Worm (Caenorhabditis elegans) whole organism, L2 larva: ENCODE measurements around the gene fmi-1.

ENCODE experiments used
- fos-1 ChIP-seq: fragments of 150-350 bp; optimal IDR thresholded peaks from 2 replicates; lab custom pipeline; 2014; ENCODE audit warnings: missing biosample characterization, missing genetic modification characterization
- nhr-237 ChIP-seq: fragments of 150-350 bp; optimal IDR thresholded peaks from 2 replicates; lab custom pipeline; 2014; ENCODE audit warnings: missing biosample characterization, missing genetic modification characterization
- unc-55 ChIP-seq: fragments of 150-350 bp; sonication (generic microtip); optimal IDR thresholded peaks from 3 replicates; lab custom pipeline; 2014; ENCODE audit warnings: missing biosample characterization, missing genetic modification reagents, missing genetic modification characterization

DNA sequence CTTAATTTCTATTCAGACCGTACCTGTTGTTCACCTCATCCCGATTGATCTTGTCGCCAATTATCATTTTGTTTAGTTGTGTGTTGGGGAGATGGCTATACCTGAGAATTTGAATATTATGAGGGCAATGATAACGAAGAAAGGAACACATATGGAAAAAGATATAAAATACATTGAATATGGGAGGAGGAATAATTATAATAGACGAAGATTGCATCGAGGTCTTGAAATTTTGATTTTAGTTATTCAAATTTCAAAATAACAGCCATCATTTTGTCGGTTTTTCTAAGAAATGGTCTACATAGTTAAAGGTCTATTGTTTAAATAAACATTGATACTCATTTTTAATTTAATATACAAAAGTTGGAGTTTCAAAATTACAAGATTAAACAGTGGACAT lies 31.8 kb upstream of the fmi-1 start, which contains the start of gene shw-3:
- TF ChIP-seq nhr-237 (no peak), fos-1 (tag; lab: Kevin White, UChicago) (no peak), unc-55 (no peak)
